Worm (Caenorhabditis elegans): Measurements from ENCODE around the gene K08D12.8.

DNA sequence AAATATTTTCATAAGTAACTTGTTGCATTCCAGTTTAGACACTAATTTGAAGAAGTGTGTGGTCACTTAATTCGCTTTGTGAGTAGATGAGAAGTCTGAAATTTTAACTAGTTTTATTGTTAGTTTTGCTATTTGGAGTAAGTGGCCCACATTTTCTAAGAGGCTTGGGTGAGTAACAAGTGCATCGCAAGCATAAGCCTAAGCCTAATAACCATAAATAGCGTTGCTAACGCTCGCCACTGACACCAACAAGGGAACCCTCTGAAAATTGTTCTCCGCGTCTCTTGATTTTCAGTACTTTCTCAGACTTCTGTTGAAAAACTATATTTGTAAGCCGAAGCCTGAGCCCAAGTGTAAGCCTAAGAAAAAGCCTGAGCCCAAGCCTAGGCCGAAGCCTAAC is 1.7 kb upstream of the K08D12.8 start, which contains the start of gene epic-3:
- no peak for TF ChIP-seq ztf-23 (GFP tag; IDR thresholded peaks at IDR 0.05)
- TF ChIP-seq ref-1 (GFP tag; conservative IDR thresholded peaks at IDR 0.05) = no peak
- no peak for TF ChIP-seq med-1 (GFP tag; optimal IDR thresholded peaks at IDR 0.05; ENCODE audit: insufficient read depth)
- TF ChIP-seq ztf-29 (GFP tag; IDR thresholded peaks at IDR 0.05) = no peak
- no peak for TF ChIP-seq tab-1 (GFP tag; IDR thresholded peaks at IDR 0.05)
- no peak for TF ChIP-seq flt-1 (GFP tag; IDR thresholded peaks at IDR 0.05)
- TF ChIP-seq T22C8.4 (GFP tag; IDR thresholded peaks at IDR 0.05) = no peak

Data from whole organism, midembryonic.